Fruit fly (Drosophila melanogaster): Measurements from ENCODE around the gene Dhc1.

Dhc1 gene

dm6 chr3R:9683064-9683682, 8.7 kb upstream of the Dhc1 start:
- TF ChIP-seq CTCF (optimal IDR thresholded peaks at IDR 0.05) (no peak), CG8478 (optimal IDR thresholded peaks at IDR 0.05) (no peak)

- TF ChIP-seq CG8478 (optimal IDR thresholded peaks at IDR 0.05), result no peak
- TF ChIP-seq CTCF (optimal IDR thresholded peaks at IDR 0.05), result no peak
Measured at dm6 chr3R:9679746-9680145, 5.3 kb upstream of the Dhc1 start, which contains the start of gene nmdyn-D7. Gene nmdyn-D7, plus strand, starts transcription at chr3R:9679939.

dm6 chr3R:9677734-9678341, 3.4 kb upstream of the Dhc1 start, which contains the start of gene p23:
Gene p23, plus strand, starts transcription at chr3R:9677927.
- TF ChIP-seq CTCF (optimal IDR thresholded peaks at IDR 0.05) (peak; percentile 79 to 80), CG8478 (optimal IDR thresholded peaks at IDR 0.05) (no peak)

- TF ChIP-seq CTCF (optimal IDR thresholded peaks at IDR 0.05), result no peak
- TF ChIP-seq CG8478 (optimal IDR thresholded peaks at IDR 0.05), result no peak
Measured at dm6 chr3R:9674968-9675573, 628 bp upstream of the Dhc1 start, which contains the start of gene Nepl12. Gene Nepl12, plus strand, starts transcription at chr3R:9675523.

dm6 chr3R:9673207-9673606, 1.2 kb downstream of the Dhc1 start:
- TF ChIP-seq CG8478 (optimal IDR thresholded peaks at IDR 0.05), result no peak
- peak; percentile 63 to 64 for TF ChIP-seq CTCF (optimal IDR thresholded peaks at IDR 0.05)

dm6 chr3R:9665405-9665804, 9.0 kb downstream of the Dhc1 start:
- no peak for TF ChIP-seq CTCF (optimal IDR thresholded peaks at IDR 0.05)
- TF ChIP-seq CG8478 (optimal IDR thresholded peaks at IDR 0.05), result no peak

dm6 chr3R:9646104-9646707, 28.2 kb downstream of the Dhc1 start, which contains the start of gene Fst:
Gene Fst, minus strand, starts transcription at chr3R:9646154.
- no peak for TF ChIP-seq CG8478 (optimal IDR thresholded peaks at IDR 0.05)
- TF ChIP-seq CTCF (optimal IDR thresholded peaks at IDR 0.05), result no peak

dm6 chr3R:9644620-9645019, 29.8 kb downstream of the Dhc1 start:
- TF ChIP-seq CTCF (optimal IDR thresholded peaks at IDR 0.05), result no peak
- TF ChIP-seq CG8478 (optimal IDR thresholded peaks at IDR 0.05), result no peak

dm6 chr3R:9643977-9644376, 30.5 kb downstream of the Dhc1 start:
- no peak for TF ChIP-seq CTCF (optimal IDR thresholded peaks at IDR 0.05)

dm6 chr3R:9640313-9640712, 34.1 kb downstream of the Dhc1 start:
- TF ChIP-seq CTCF (optimal IDR thresholded peaks at IDR 0.05), result no peak
- TF ChIP-seq CG8478 (optimal IDR thresholded peaks at IDR 0.05), result no peak

dm6 chr3R:9637882-9638281, 36.6 kb downstream of the Dhc1 start, which contains the start of gene Dh44:
Gene Dh44, plus strand, starts transcription at chr3R:9638182.
- TF ChIP-seq CTCF (optimal IDR thresholded peaks at IDR 0.05) (no peak), CG8478 (optimal IDR thresholded peaks at IDR 0.05) (no peak)

- TF ChIP-seq CTCF (optimal IDR thresholded peaks at IDR 0.05), result peak in 1 of 2 experiments; percentile 17
- TF ChIP-seq CG8478 (optimal IDR thresholded peaks at IDR 0.05), result no peak
Measured at dm6 chr3R:9637361-9637760, 37.1 kb downstream of the Dhc1 start, which contains the start of gene Scm. Gene Scm, minus strand, starts transcription at chr3R:9637611.

- TF ChIP-seq CG8478 (optimal IDR thresholded peaks at IDR 0.05) (no peak), CTCF (optimal IDR thresholded peaks at IDR 0.05) (no peak)
Measured at dm6 chr3R:9632110-9632921, 42.1 kb downstream of the Dhc1 start.

- TF ChIP-seq CG8478 (optimal IDR thresholded peaks at IDR 0.05), result no peak
Measured at dm6 chr3R:9631564-9631963, 42.9 kb downstream of the Dhc1 start, which contains the start of gene SpdS. Gene SpdS, plus strand, starts transcription at chr3R:9631641.

- peak in 1 of 2 experiments; percentile 5 for TF ChIP-seq CTCF (optimal IDR thresholded peaks at IDR 0.05)
- no peak for TF ChIP-seq CG8478 (optimal IDR thresholded peaks at IDR 0.05)
Measured at dm6 chr3R:9630633-9631095, 43.8 kb downstream of the Dhc1 start, which contains the start of gene Calr. Gene Calr, minus strand, starts transcription at chr3R:9630851.

Data from S2 (cell line).